Worm (Caenorhabditis elegans) whole organism, mixed stage, embryonic: ENCODE data around the gene Y69A2AR.51.

Experiments
- ces-1 ChIP-seq: fragments of 150-350 bp; optimal IDR thresholded peaks from 2 replicates; lab custom pipeline; 2014; ENCODE audit warnings: missing biosample characterization, missing genetic modification reagents, missing genetic modification characterization
- cnd-1 ChIP-seq: fragments of 200-800 bp; sonication (Bioruptor generic); optimal IDR thresholded peaks from 2 replicates; lab custom pipeline; 2018; ENCODE audit warnings: mild to moderate bottlenecking, missing genetic modification characterization, missing compliant biosample characterization
- drap-1 ChIP-seq: fragments of 200-800 bp; sonication (Bioruptor generic); optimal IDR thresholded peaks from 3 replicates; lab custom pipeline; 2018; ENCODE audit warnings: mild to moderate bottlenecking, missing genetic modification characterization, missing compliant biosample characterization
- elt-3 ChIP-seq: fragments of 150-350 bp; optimal IDR thresholded peaks from 2 replicates; lab custom pipeline; 2014; ENCODE audit warnings: missing biosample characterization, missing genetic modification characterization
- flh-1 ChIP-seq: fragments of 200-800 bp; sonication (Bioruptor generic); optimal IDR thresholded peaks from 2 replicates; lab custom pipeline; 2018; ENCODE audit warnings: mild to moderate bottlenecking, missing genetic modification characterization, moderate library complexity, missing compliant biosample characterization
- lin-32 ChIP-seq: fragments of 200-800 bp; sonication (Bioruptor generic); optimal IDR thresholded peaks from 2 replicates; lab custom pipeline; 2018; ENCODE audit warnings: mild to moderate bottlenecking, missing genetic modification characterization, missing compliant biosample characterization
- mab-5 ChIP-seq: fragments of 150-350 bp; optimal IDR thresholded peaks from 2 replicates; lab custom pipeline; 2014; ENCODE audit warnings: missing biosample characterization, missing genetic modification characterization
- nhr-12 ChIP-seq: fragments of 150-350 bp; optimal IDR thresholded peaks from 2 replicates; lab custom pipeline; 2014; ENCODE audit warnings: missing biosample characterization, missing genetic modification characterization
- nhr-28 ChIP-seq: fragments of 150-350 bp; optimal IDR thresholded peaks from 2 replicates; lab custom pipeline; 2014; ENCODE audit warnings: missing biosample characterization, missing genetic modification characterization
- pha-4 ChIP-seq: fragments of 150-350 bp; optimal IDR thresholded peaks from 2 replicates; lab custom pipeline; 2018; ENCODE audit warnings: missing biosample characterization, missing genetic modification reagents, missing genetic modification characterization
- snpc-4 ChIP-seq: fragments of 150-350 bp; optimal IDR thresholded peaks from 2 replicates; lab custom pipeline; 2014; ENCODE audit warnings: missing biosample characterization, missing genetic modification characterization
- unc-62 ChIP-seq: fragments of 150-350 bp; optimal IDR thresholded peaks from 2 replicates; lab custom pipeline; 2014; ENCODE audit warnings: missing biosample characterization, missing genetic modification reagents, missing genetic modification characterization
- ztf-11 ChIP-seq: fragments of 150-350 bp; optimal IDR thresholded peaks from 2 replicates; lab custom pipeline; 2014; ENCODE audit warnings: missing biosample characterization, missing genetic modification characterization

- TF ChIP-seq cnd-1: no peak
- TF ChIP-seq mab-5 (tag; lab: Kevin White, UChicago): no peak
- TF ChIP-seq pha-4 (tag; lab: Kevin White, UChicago): no peak
- TF ChIP-seq elt-3 (tag; lab: Kevin White, UChicago): no peak
- no peak for TF ChIP-seq unc-62 (GFP tag; lab: Kevin White, UChicago)
- TF ChIP-seq snpc-4 (tag; lab: Kevin White, UChicago): no peak
- TF ChIP-seq ztf-11 (tag; lab: Kevin White, UChicago): no peak
- no peak for TF ChIP-seq flh-1 (GFP tag; lab: Kevin White, UChicago)
- TF ChIP-seq nhr-12 (tag; lab: Kevin White, UChicago): no peak
- TF ChIP-seq ces-1: no peak
- TF ChIP-seq lin-32 (GFP tag; lab: Kevin White, UChicago): no peak
- no peak for TF ChIP-seq drap-1 (GFP tag; lab: Kevin White, UChicago)
- no peak for TF ChIP-seq nhr-28 (tag; lab: Kevin White, UChicago)
Measured at ce11 chrIV:2562071-2562470, 10.1 kb upstream of the Y69A2AR.51 start, which contains the start of gene Y69A2AR.50.
